Worm (Caenorhabditis elegans): ENCODE measurements around the gene F10G7.12.

The F10G7.12 gene

DNA sequence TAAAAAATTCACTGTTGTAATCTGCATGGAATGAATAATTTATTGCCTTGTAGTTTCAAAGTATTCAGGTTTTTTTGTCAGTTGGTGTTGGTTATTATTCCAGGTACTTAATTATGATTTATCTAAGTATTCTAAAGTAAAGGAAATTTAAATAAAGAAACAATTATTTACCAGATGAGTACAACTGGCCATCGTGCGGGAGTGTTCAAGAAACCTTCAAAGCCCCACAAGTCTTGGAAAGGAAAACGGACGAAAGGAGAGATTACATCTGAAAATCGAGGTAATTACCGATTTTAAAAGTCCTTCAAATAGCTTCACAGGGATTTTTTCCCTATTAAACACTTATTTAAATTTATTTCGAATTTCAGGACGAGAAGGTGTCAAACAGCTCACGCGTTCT is 20.5 kb downstream of the F10G7.12 start, which contains the start of gene tag-151 (continued):
- TF ChIP-seq let-607 (tag; optimal IDR thresholded peaks at IDR 0.05) (peak in 1 of 2 experiments; percentile 45), F23B12.7 (tag; optimal IDR thresholded peaks at IDR 0.05; ENCODE audit: insufficient read depth) (no peak), egl-44 (GFP tag; IDR thresholded peaks at IDR 0.05) (no peak), F49E8.2 (tag; optimal IDR thresholded peaks at IDR 0.05; ENCODE audit: insufficient read depth) (peak; percentile 24), akir-1 (GFP tag; optimal IDR thresholded peaks at IDR 0.05) (no peak), lin-35 (GFP tag; optimal IDR thresholded peaks at IDR 0.05) (peak in 1 of 3 experiments; percentile 1), ceh-79 (tag; optimal IDR thresholded peaks at IDR 0.05) (no peak), rpc-1 (optimal IDR thresholded peaks at IDR 0.05) (no peak), rpc-1 (tag; optimal IDR thresholded peaks at IDR 0.05) (no peak), lin-54 (GFP tag; optimal IDR thresholded peaks at IDR 0.05) (peak; percentile 43), Y53F4B.3 (GFP tag; IDR thresholded peaks at IDR 0.05) (no peak), repo-1 (tag; optimal IDR thresholded peaks at IDR 0.05) (peak; percentile 60), dox-1 (GFP tag; IDR thresholded peaks at IDR 0.05) (no peak), athp-1 (tag; optimal IDR thresholded peaks at IDR 0.05) (peak; percentile 37), him-1 (tag; optimal IDR thresholded peaks at IDR 0.05) (peak; percentile 5), T26A5.8 (tag; optimal IDR thresholded peaks at IDR 0.05) (no peak)

DNA sequence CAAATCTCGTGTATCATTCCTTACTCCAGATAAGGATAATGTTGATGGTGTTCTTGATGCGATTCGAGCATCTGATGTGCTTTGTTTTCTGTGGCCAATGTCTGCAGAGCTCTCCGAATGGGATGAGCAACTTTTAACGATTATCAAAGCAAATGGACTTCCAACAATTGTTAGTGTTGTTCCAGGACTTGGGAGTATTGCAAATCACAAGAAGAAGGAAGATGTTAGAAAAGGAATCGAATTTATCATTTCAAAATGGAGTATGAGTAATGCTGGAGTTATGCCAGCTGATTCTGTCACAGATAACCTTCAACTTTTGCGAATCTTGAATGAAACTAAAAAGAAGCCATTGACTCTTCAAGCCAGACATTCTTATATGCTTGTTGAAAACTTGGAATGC is 21.2 kb downstream of the F10G7.12 start:
- TF ChIP-seq atf-7 (tag; optimal IDR thresholded peaks at IDR 0.05) (no peak), tbp1 (GFP tag; optimal IDR thresholded peaks at IDR 0.05) (no peak), mxl-1 (tag; optimal IDR thresholded peaks at IDR 0.05) (no peak), snpc-1.1 (tag; optimal IDR thresholded peaks at IDR 0.05; ENCODE audit: insufficient read depth) (no peak), somi-1 (GFP tag; optimal IDR thresholded peaks at IDR 0.05) (no peak), lsl-1 (GFP tag; optimal IDR thresholded peaks at IDR 0.05) (no peak), F57A8.1 (GFP tag; optimal IDR thresholded peaks at IDR 0.05) (no peak)

DNA sequence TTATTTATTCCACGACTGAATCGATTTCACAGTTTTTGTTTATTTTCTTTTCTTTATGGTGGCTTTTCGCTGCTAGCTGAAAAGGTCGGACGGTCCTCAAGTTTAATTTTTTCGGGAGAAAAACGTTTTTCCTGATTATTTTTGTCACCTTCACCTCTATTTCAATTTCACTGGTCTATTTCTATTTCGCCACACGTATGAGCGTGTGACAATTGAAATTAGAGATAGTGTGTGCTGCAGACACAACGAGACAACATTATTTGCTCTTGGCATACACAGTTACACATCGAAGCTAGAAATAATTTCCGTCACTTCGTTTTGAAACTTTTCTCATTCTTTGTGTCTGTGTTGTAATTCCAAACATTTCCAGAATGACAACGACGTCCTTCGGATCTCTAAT is 26.1 kb downstream of the F10G7.12 start, which contains the start of gene F41C3.8:
Gene F41C3.8, plus strand, starts transcription at position 371 of the 400 bp plus-strand sequence.
- no peak for TF ChIP-seq ceh-27 (GFP tag; optimal IDR thresholded peaks at IDR 0.05)
- no peak for TF ChIP-seq nhr-120 (GFP tag; IDR thresholded peaks at IDR 0.05)
- no peak for TF ChIP-seq egrh-3 (GFP tag; IDR thresholded peaks at IDR 0.05)
- no peak for TF ChIP-seq attf-6 (GFP tag; IDR thresholded peaks at IDR 0.05)
- TF ChIP-seq ceh-91 (GFP tag; IDR thresholded peaks at IDR 0.05): no peak
- no peak for TF ChIP-seq ztf-6 (GFP tag; IDR thresholded peaks at IDR 0.05)
- no peak for TF ChIP-seq gei-17 (GFP tag; optimal IDR thresholded peaks at IDR 0.05)
- no peak for TF ChIP-seq lin-35 (GFP tag; optimal IDR thresholded peaks at IDR 0.05)
- TF ChIP-seq F39B2.1 (GFP tag; IDR thresholded peaks at IDR 0.05): no peak
- no peak for TF ChIP-seq aptf-2 (GFP tag; conservative IDR thresholded peaks at IDR 0.05)
- TF ChIP-seq mxl-1 (tag; optimal IDR thresholded peaks at IDR 0.05): no peak
- no peak for TF ChIP-seq rec-8 (tag; optimal IDR thresholded peaks at IDR 0.05)
- 0 out of 2 replicates have a peak, but pooled peaks have one; percentile 24 for TF ChIP-seq dox-1 (GFP tag; IDR thresholded peaks at IDR 0.05)
- no peak for TF ChIP-seq bed-2 (GFP tag; IDR thresholded peaks at IDR 0.05)
- no peak for TF ChIP-seq attf-3 (GFP tag; conservative IDR thresholded peaks at IDR 0.05)
- TF ChIP-seq ztf-18 (tag; optimal IDR thresholded peaks at IDR 0.05): no peak
- TF ChIP-seq cebp-1 (GFP tag; IDR thresholded peaks at IDR 0.05): 0 out of 2 replicates have a peak, but pooled peaks have one; percentile 29
- peak; percentile 70 for TF ChIP-seq cebp-1 (tag; optimal IDR thresholded peaks at IDR 0.05)
- peak in 1 of 2 experiments; percentile 87 for TF ChIP-seq let-607 (tag; optimal IDR thresholded peaks at IDR 0.05)
- peak; percentile 89 for TF ChIP-seq nhr-80 (tag; optimal IDR thresholded peaks at IDR 0.05)
- TF ChIP-seq mes-4 (tag; optimal IDR thresholded peaks at IDR 0.05): no peak
- peak; percentile 50 for TF ChIP-seq attf-5 (GFP tag; optimal IDR thresholded peaks at IDR 0.05)
- TF ChIP-seq rpc-1 (optimal IDR thresholded peaks at IDR 0.05): no peak
- no peak for TF ChIP-seq rpc-1 (tag; optimal IDR thresholded peaks at IDR 0.05)
- TF ChIP-seq unc-130 (GFP tag; optimal IDR thresholded peaks at IDR 0.05): no peak
- TF ChIP-seq pbrm-1 (GFP tag; IDR thresholded peaks at IDR 0.05): no peak
- no peak for TF ChIP-seq F57A8.1 (GFP tag; optimal IDR thresholded peaks at IDR 0.05)
- TF ChIP-seq ceh-58 (GFP tag; IDR thresholded peaks at IDR 0.05): no peak
- no peak for TF ChIP-seq dpff-1 (tag; optimal IDR thresholded peaks at IDR 0.05)
- TF ChIP-seq mel-28 (tag; optimal IDR thresholded peaks at IDR 0.05; ENCODE audit: borderline replicate concordance): no peak
- no peak for TF ChIP-seq tbp1 (GFP tag; optimal IDR thresholded peaks at IDR 0.05)
